Fruit fly (Drosophila melanogaster) whole organism, embryonic: ENCODE data around the gene her.
A peak's percentile ranks its signal among the peaks of the same experiment; 100 is the strongest.

ENCODE experiments used
- B-H1 ChIP-seq: fragments of 200-800 bp; sonication (Bioruptor generic); IDR thresholded peaks from 3 replicates; pipeline ENCODE4 v1.3.6; 2022; ENCODE audit warnings: missing biosample characterization, missing genetic modification characterization
- Bdp1 ChIP-seq: fragments of 200-800 bp; sonication (Bioruptor generic); optimal IDR thresholded peaks from 3 replicates; lab custom pipeline; 2016; ENCODE audit warnings: missing biosample characterization, missing genetic modification characterization
- CG1024 ChIP-seq: fragments of 200-800 bp; sonication (Bioruptor generic); IDR thresholded peaks from 2 replicates; pipeline ENCODE4 v1.3.6; 2022; ENCODE audit warnings: missing biosample characterization, missing genetic modification characterization
- CG16779 ChIP-seq: fragments of 200-800 bp; sonication (Bioruptor generic); IDR thresholded peaks from 2 replicates; pipeline ENCODE4 v1.3.6; 2022; ENCODE audit warnings: missing biosample characterization, missing genetic modification characterization
- CG30431 ChIP-seq: fragments of 200-800 bp; sonication (Bioruptor generic); optimal IDR thresholded peaks from 2 replicates; lab custom pipeline; 2017; ENCODE audit warnings: missing biosample characterization, missing genetic modification characterization
- CG3065 ChIP-seq: fragments of 200-800 bp; sonication (Bioruptor generic); optimal IDR thresholded peaks from 2 replicates; lab custom pipeline; 2016; ENCODE audit warnings: missing biosample characterization, missing genetic modification characterization
- CG31224 ChIP-seq: fragments of 200-800 bp; sonication (Bioruptor generic); IDR thresholded peaks from 2 replicates; pipeline ENCODE4 v1.3.6; 2022; ENCODE audit warnings: missing biosample characterization, missing genetic modification characterization
- CG32767 ChIP-seq: fragments of 200-800 bp; sonication (Bioruptor generic); IDR thresholded peaks from 2 replicates; pipeline ENCODE4 v1.3.6; 2022; ENCODE audit warnings: missing biosample characterization, missing genetic modification characterization
- CG3726 ChIP-seq: fragments of 200-800 bp; sonication (Bioruptor generic); IDR thresholded peaks from 3 replicates; pipeline ENCODE4, ENCODE4 v1.3.6; 2022; ENCODE audit warnings: missing biosample characterization, missing genetic modification characterization
- CG3838 ChIP-seq: fragments of 200-800 bp; sonication (Bioruptor generic); optimal IDR thresholded peaks from 3 replicates; lab custom pipeline; 2016; ENCODE audit warnings: missing biosample characterization, missing genetic modification characterization
- CG3847 ChIP-seq: fragments of 200-800 bp; sonication (Bioruptor generic); IDR thresholded peaks from 2 replicates; pipeline ENCODE4 v1.3.6; 2022; ENCODE audit warnings: missing biosample characterization, missing genetic modification characterization
- CG3995 ChIP-seq: fragments of 200-800 bp; sonication (Bioruptor generic); optimal IDR thresholded peaks from 3 replicates; lab custom pipeline; 2016; ENCODE audit warnings: missing biosample characterization, missing genetic modification characterization
- CG6683 ChIP-seq: fragments of 200-800 bp; sonication (Bioruptor generic); optimal IDR thresholded peaks from 2 replicates; lab custom pipeline; 2017; ENCODE audit warnings: missing biosample characterization, mild to moderate bottlenecking, missing genetic modification characterization, missing genetic modification reagents
- CG6854 ChIP-seq: fragments of 200-800 bp; sonication (Bioruptor generic); optimal IDR thresholded peaks from 3 replicates; lab custom pipeline; 2017; ENCODE audit warnings: missing biosample characterization, mild to moderate bottlenecking, missing genetic modification characterization
- Dbx ChIP-seq: fragments of 200-800 bp; sonication (Bioruptor generic); IDR thresholded peaks from 3 replicates; pipeline ENCODE4 v1.3.6; 2022; ENCODE audit warnings: missing biosample characterization, missing genetic modification characterization
- Doc3 ChIP-seq: fragments of 200-800 bp; sonication (Bioruptor generic); IDR thresholded peaks from 3 replicates; pipeline ENCODE4 v1.3.6; 2022; ENCODE audit warnings: missing biosample characterization, missing genetic modification characterization; ENCODE audit not compliant: partially characterized antibody
- Eip74EF ChIP-seq, 2 experiments: fragments of 200-800 bp in 1 of 2; fragments of >200 bp in 1 of 2; sonication (Bioruptor generic) in 1 of 2; optimal IDR thresholded peaks; 2 replicates each; lab custom pipeline; 2017 to 2019; ENCODE audit warnings: missing biosample characterization in 2 of 2, missing genetic modification characterization in 2 of 2, mild to moderate bottlenecking in 1 of 2, moderate library complexity in 1 of 2
- Fer2 ChIP-seq: fragments of 200-800 bp; sonication (Bioruptor generic); optimal IDR thresholded peaks from 2 replicates; lab custom pipeline; 2018; ENCODE audit warnings: missing biosample characterization, mild to moderate bottlenecking, missing genetic modification characterization, moderate library complexity
- HLH54F ChIP-seq: fragments of 200-800 bp; sonication (Bioruptor generic); optimal IDR thresholded peaks from 3 replicates; lab custom pipeline; 2016; ENCODE audit warnings: missing biosample characterization, missing genetic modification characterization
- HmgZ ChIP-seq: fragments of 200-800 bp; sonication (Bioruptor generic); optimal IDR thresholded peaks from 2 replicates; lab custom pipeline; 2018; ENCODE audit warnings: missing biosample characterization, mild to moderate bottlenecking, missing genetic modification characterization
- Hmx ChIP-seq: fragments of 200-800 bp; sonication (Bioruptor generic); optimal IDR thresholded peaks from 2 replicates; lab custom pipeline; 2016; ENCODE audit warnings: missing biosample characterization, missing genetic modification characterization
- Hr3 ChIP-seq: fragments of 200-800 bp; sonication (Bioruptor generic); optimal IDR thresholded peaks from 3 replicates; lab custom pipeline; 2016; ENCODE audit warnings: missing biosample characterization, missing genetic modification characterization
- Oli ChIP-seq: fragments of 200-800 bp; sonication (Bioruptor generic); optimal IDR thresholded peaks from 2 replicates; lab custom pipeline; 2018; ENCODE audit warnings: missing biosample characterization, mild to moderate bottlenecking, missing genetic modification characterization, moderate library complexity
- Pdp1 ChIP-seq, 2 experiments: fragments of 200-800 bp; sonication (Bioruptor generic); optimal IDR thresholded peaks; 3 replicates each; lab custom pipeline; 2016; ENCODE audit warnings: missing biosample characterization in 2 of 2, missing genetic modification characterization in 2 of 2, mild to moderate bottlenecking in 1 of 2, moderate library complexity in 1 of 2
- Sin3A ChIP-seq: fragments of >200 bp; optimal IDR thresholded peaks from 2 replicates; lab custom pipeline; 2018
- Sry-β ChIP-seq: fragments of 200-800 bp; sonication (Bioruptor generic); optimal IDR thresholded peaks from 2 replicates; lab custom pipeline; 2018; ENCODE audit warnings: missing biosample characterization, mild to moderate bottlenecking, missing genetic modification characterization, moderate library complexity
- Xbp1 ChIP-seq: fragments of 200-800 bp; sonication (Bioruptor generic); optimal IDR thresholded peaks from 3 replicates; lab custom pipeline; 2016; ENCODE audit warnings: missing biosample characterization, mild to moderate bottlenecking, missing genetic modification characterization
- bcd ChIP-seq: fragments of 200-800 bp; sonication (Bioruptor generic); optimal IDR thresholded peaks from 2 replicates; lab custom pipeline; 2017; ENCODE audit warnings: missing biosample characterization, mild to moderate bottlenecking, missing genetic modification characterization
- chif ChIP-seq, 2 experiments: fragments of 200-800 bp; sonication (Bioruptor generic); optimal IDR thresholded peaks; 3 replicates each; lab custom pipeline; 2016; ENCODE audit warnings: missing biosample characterization in 2 of 2, missing genetic modification characterization in 2 of 2
- danr ChIP-seq: fragments of 200-800 bp; sonication (Bioruptor generic); IDR thresholded peaks from 2 replicates; pipeline ENCODE4 v1.3.6; 2022; ENCODE audit warnings: missing biosample characterization, missing genetic modification characterization
- dati ChIP-seq: fragments of 200-800 bp; sonication (Bioruptor generic); IDR thresholded peaks from 2 replicates; pipeline ENCODE4 v1.3.6; 2022; ENCODE audit warnings: missing biosample characterization, missing genetic modification characterization
- grn ChIP-seq: fragments of 200-800 bp; sonication (Bioruptor generic); optimal IDR thresholded peaks from 3 replicates; lab custom pipeline; 2017; ENCODE audit warnings: missing biosample characterization, missing genetic modification characterization
- gsb ChIP-seq: fragments of 200-800 bp; sonication (Bioruptor generic); IDR thresholded peaks from 2 replicates; pipeline ENCODE4 v1.3.6; 2022; ENCODE audit warnings: missing biosample characterization, missing genetic modification characterization
- nerfin-2 ChIP-seq: fragments of 200-800 bp; sonication (Bioruptor generic); IDR thresholded peaks from 2 replicates; pipeline ENCODE4 v1.3.6; 2022; ENCODE audit warnings: missing biosample characterization, missing genetic modification characterization; ENCODE audit not compliant: partially characterized antibody
- onecut ChIP-seq: fragments of 200-800 bp; sonication (Bioruptor generic); IDR thresholded peaks from 2 replicates; pipeline ENCODE4 v1.3.6; 2022; ENCODE audit warnings: missing biosample characterization, missing genetic modification characterization
- peb ChIP-seq: fragments of 200-800 bp; sonication (Bioruptor generic); IDR thresholded peaks from 2 replicates; pipeline ENCODE4 v1.3.6; 2022; ENCODE audit warnings: missing biosample characterization, missing genetic modification characterization
- pfk ChIP-seq: fragments of 200-800 bp; sonication (Bioruptor generic); optimal IDR thresholded peaks from 2 replicates; lab custom pipeline; 2018; ENCODE audit warnings: missing biosample characterization, mild to moderate bottlenecking, missing genetic modification characterization, moderate library complexity
- pnt ChIP-seq: fragments of 200-800 bp; sonication (Bioruptor generic); optimal IDR thresholded peaks from 3 replicates; lab custom pipeline; 2016; ENCODE audit warnings: missing biosample characterization, missing genetic modification characterization
- sd ChIP-seq: fragments of 200-800 bp; sonication (Bioruptor generic); optimal IDR thresholded peaks from 3 replicates; lab custom pipeline; 2018; ENCODE audit warnings: missing biosample characterization, mild to moderate bottlenecking, missing genetic modification characterization, moderate library complexity
- sima ChIP-seq: fragments of 200-800 bp; sonication (Bioruptor generic); optimal IDR thresholded peaks from 2 replicates; lab custom pipeline; 2016; ENCODE audit warnings: missing biosample characterization, missing genetic modification characterization
- slou ChIP-seq: fragments of 200-800 bp; sonication (Bioruptor generic); optimal IDR thresholded peaks from 3 replicates; lab custom pipeline; 2016; ENCODE audit warnings: missing biosample characterization, missing genetic modification characterization
- slp2 ChIP-seq: fragments of 200-800 bp; sonication (Bioruptor generic); optimal IDR thresholded peaks from 2 replicates; lab custom pipeline; 2016; ENCODE audit warnings: missing biosample characterization, missing genetic modification characterization
- sna ChIP-seq: fragments of 200-800 bp; sonication (Bioruptor generic); IDR thresholded peaks from 2 replicates; pipeline ENCODE4 v1.3.6; 2022; ENCODE audit warnings: missing biosample characterization, missing genetic modification characterization; ENCODE audit not compliant: partially characterized antibody
- trem ChIP-seq: fragments of 200-800 bp; optimal IDR thresholded peaks from 3 replicates; lab custom pipeline; 2019; ENCODE audit warnings: missing biosample characterization, mild to moderate bottlenecking, missing genetic modification characterization, moderate library complexity
- tup ChIP-seq: fragments of 200-800 bp; sonication (Bioruptor generic); optimal IDR thresholded peaks from 2 replicates; lab custom pipeline; 2016; ENCODE audit warnings: missing biosample characterization, mild to moderate bottlenecking, missing genetic modification characterization, moderate library complexity
- unc-4 ChIP-seq: fragments of 200-800 bp; sonication (Bioruptor generic); IDR thresholded peaks from 2 replicates; pipeline ENCODE4 v1.3.6; 2022; ENCODE audit warnings: missing biosample characterization, missing genetic modification characterization; ENCODE audit not compliant: partially characterized antibody
- vvl ChIP-seq: fragments of 200-800 bp; sonication (Bioruptor generic); IDR thresholded peaks from 2 replicates; pipeline ENCODE4 v1.3.6; 2022; ENCODE audit warnings: missing biosample characterization, missing genetic modification characterization
- zen2 ChIP-seq: fragments of 200-800 bp; sonication (Bioruptor generic); IDR thresholded peaks from 3 replicates; pipeline ENCODE4 v1.3.6; 2022; ENCODE audit warnings: missing biosample characterization, missing genetic modification characterization; ENCODE audit not compliant: partially characterized antibody
- zfh1 ChIP-seq: fragments of 200-800 bp; sonication (Bioruptor generic); IDR thresholded peaks from 3 replicates; pipeline ENCODE4 v1.3.6; 2022; ENCODE audit warnings: missing biosample characterization, missing genetic modification characterization

Gene her

dm6 chr2L:16720707-16721700 lies 44.0 kb downstream of the her start (continued):
- TF ChIP-seq pfk (no peak), CG3847 (GFP tag; lab: Robert Waterston, UW) (peak; percentile 91), sna (no peak), tup (GFP tag; lab: Kevin White, UChicago) (peak; percentile 62), CG3838 (GFP tag; lab: Kevin White, UChicago) (peak; percentile 73), danr (GFP tag; lab: Robert Waterston, UW) (peak; percentile 81), sima (GFP tag; lab: Kevin White, UChicago) (peak; percentile 42), pnt (peak; percentile 80), HmgZ (tag; lab: Kevin White, UChicago) (peak; percentile 75), Hr3 (GFP tag; lab: Kevin White, UChicago) (peak; percentile 77), unc-4 (GFP tag; lab: Robert Waterston, UW) (no peak), CG16779 (GFP tag; lab: Robert Waterston, UW) (peak; percentile 93), Bdp1 (peak; percentile 35), Sin3A (lab: Kevin White, UChicago) (no peak), peb (GFP tag; lab: Robert Waterston, UW) (peak; percentile 90), bcd (peak; percentile 90), onecut (GFP tag; lab: Robert Waterston, UW) (peak; percentile 88), B-H1 (GFP tag; lab: Robert Waterston, UW) (peak; percentile 95), Sry-β (peak; percentile 30), CG30431 (GFP tag; lab: Kevin White, UChicago) (peak; percentile 80), CG6854 (GFP tag; lab: Kevin White, UChicago) (peak; percentile 84), sd (tag; lab: Kevin White, UChicago) (peak; percentile 51), nerfin-2 (GFP tag; lab: Robert Waterston, UW) (no peak), HLH54F (GFP tag; lab: Kevin White, UChicago) (peak; percentile 74), slou (GFP tag; lab: Kevin White, UChicago) (peak; percentile 87), Eip74EF (GFP tag; optimal IDR thresholded peaks at IDR 0.05; lab: Kevin White, UChicago) (peak in 1 of 2 experiments; percentile 94), Oli (peak; percentile 84), zfh1 (GFP tag; lab: Robert Waterston, UW) (peak; percentile 97), CG3065 (peak; percentile 78), grn (GFP tag; lab: Kevin White, UChicago) (peak; percentile 55), gsb (peak; percentile 86), chif (GFP tag; optimal IDR thresholded peaks at IDR 0.05; lab: Kevin White, UChicago) (peak; percentile 59 to 87), CG32767 (GFP tag; lab: Robert Waterston, UW) (peak; percentile 92), Doc3 (no peak), dati (GFP tag; lab: Robert Waterston, UW) (peak; percentile 91), Dbx (GFP tag; lab: Robert Waterston, UW) (peak; percentile 94), zen2 (GFP tag; lab: Robert Waterston, UW) (no peak), CG6683 (GFP tag; lab: Kevin White, UChicago) (peak; percentile 82), vvl (GFP tag; lab: Robert Waterston, UW) (peak; percentile 98), CG31224 (GFP tag; lab: Robert Waterston, UW) (peak; percentile 88), Xbp1 (GFP tag; lab: Kevin White, UChicago) (peak; percentile 96), Fer2 (tag; lab: Kevin White, UChicago) (peak; percentile 78), trem (tag; lab: Kevin White, UChicago) (peak; percentile 91), slp2 (peak; percentile 68), CG1024 (GFP tag; lab: Robert Waterston, UW) (peak; percentile 83), Pdp1 (GFP tag; optimal IDR thresholded peaks at IDR 0.05; lab: Kevin White, UChicago) (peak; percentile 79 to 87), Hmx (GFP tag; lab: Kevin White, UChicago) (peak; percentile 74), CG3995 (GFP tag; lab: Kevin White, UChicago) (peak; percentile 59), CG3726 (GFP tag; lab: Robert Waterston, UW) (peak; percentile 94)
